Worm (Caenorhabditis elegans): ENCODE measurements around the gene spe-39.

DNA sequence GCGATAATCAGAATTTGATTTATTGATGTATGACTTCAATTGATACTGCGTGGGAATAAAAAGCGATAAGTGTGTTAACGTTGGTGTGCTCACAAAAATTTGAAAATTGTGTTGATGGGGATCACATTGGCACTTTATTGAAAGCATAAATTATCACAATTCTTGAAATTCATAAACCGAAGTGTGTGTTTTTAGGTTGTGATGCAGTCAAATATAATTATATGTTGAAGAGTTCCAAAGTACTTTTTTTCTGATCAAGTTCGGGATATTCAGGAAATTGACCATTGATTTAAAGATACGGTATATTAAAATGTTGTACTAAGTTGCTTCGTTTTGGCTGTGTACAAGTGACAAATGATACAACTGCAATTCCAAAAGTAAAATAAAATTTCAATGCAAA, 9.5 kb upstream of the spe-39 start, which contains the start of gene srh-28:
- TF ChIP-seq nhr-76 (tag; optimal IDR thresholded peaks at IDR 0.05) (no peak), pha-4 (tag; optimal IDR thresholded peaks at IDR 0.05) (no peak), aly-2 (tag; optimal IDR thresholded peaks at IDR 0.05) (no peak), snpc-4 (tag; optimal IDR thresholded peaks at IDR 0.05) (no peak), ceh-16 (tag; optimal IDR thresholded peaks at IDR 0.05) (no peak), nhr-28 (tag; optimal IDR thresholded peaks at IDR 0.05) (no peak), fos-1 (tag; optimal IDR thresholded peaks at IDR 0.05) (no peak), mdl-1 (tag; optimal IDR thresholded peaks at IDR 0.05) (no peak), skn-1 (tag; optimal IDR thresholded peaks at IDR 0.05) (no peak)
